Worm (Caenorhabditis elegans) whole organism, midembryonic: ENCODE data around the gene nspc-19.

Experiments used
- flt-1 ChIP-seq: fragments of 200-800 bp; sonication (Bioruptor generic); IDR thresholded peaks from 2 replicates; pipeline ENCODE4 v1.3.6; 2022; ENCODE audit warnings: missing genetic modification characterization, missing compliant biosample characterization
- klf-2 ChIP-seq: fragments of 200-800 bp; sonication (Bioruptor generic); conservative IDR thresholded peaks from 2 replicates; pipeline ENCODE4 v1.3.6; 2022; ENCODE audit warnings: missing genetic modification reagents, missing genetic modification characterization, missing compliant biosample characterization

DNA sequence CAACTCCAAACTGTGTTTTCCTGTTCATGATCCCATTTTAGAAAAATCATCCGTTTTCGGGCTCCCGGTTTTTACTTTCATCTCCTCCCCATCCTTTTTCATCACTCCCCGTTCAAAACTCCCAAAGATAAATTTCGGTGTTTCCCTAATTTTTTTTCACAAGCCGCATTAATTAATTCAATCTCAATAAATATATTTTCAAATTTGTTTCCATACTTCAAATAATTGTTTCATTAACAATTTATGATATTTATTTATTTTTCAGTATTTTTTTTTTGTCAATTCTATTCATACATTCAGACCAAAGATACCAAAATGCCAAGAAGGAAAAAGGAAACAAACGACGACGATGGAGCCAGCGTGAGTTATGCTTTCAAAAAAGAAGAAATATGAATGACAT, 8.0 kb upstream of the nspc-19 start, which contains the start of gene D1025.1:
- TF ChIP-seq flt-1 (no peak), klf-2 (no peak)
